Worm (Caenorhabditis elegans): ENCODE results near the gene sre-14.

sre-14 gene

DNA sequence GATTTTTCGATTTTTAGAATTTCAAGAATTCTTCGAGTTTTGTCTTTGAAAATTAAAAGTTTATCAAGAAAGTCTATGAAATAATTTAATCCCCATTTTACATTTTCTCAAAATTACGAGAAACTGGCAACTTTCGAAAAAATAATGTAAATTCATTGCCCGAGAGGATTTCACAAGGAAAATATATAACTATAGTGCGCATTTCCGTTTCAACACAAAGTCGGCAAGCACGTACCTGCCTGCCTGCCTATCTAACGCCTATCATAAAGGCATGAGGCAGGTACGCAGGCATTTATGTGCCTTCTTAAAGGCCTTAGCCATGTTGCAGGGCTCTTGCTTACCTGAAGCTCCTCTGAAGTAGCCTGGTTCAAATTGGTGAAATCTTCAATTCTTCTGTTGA, 48.4 kb downstream of the sre-14 start:
- TF ChIP-seq elt-2 (tag; optimal IDR thresholded peaks at IDR 0.05), result no peak
- no peak for TF ChIP-seq ceh-9 (tag; optimal IDR thresholded peaks at IDR 0.05)
- TF ChIP-seq hlh-8 (tag; optimal IDR thresholded peaks at IDR 0.05), result no peak
- no peak for TF ChIP-seq ceh-14 (tag; optimal IDR thresholded peaks at IDR 0.05)
- no peak for TF ChIP-seq hlh-13 (GFP tag; optimal IDR thresholded peaks at IDR 0.05)
- no peak for TF ChIP-seq hlh-6 (tag; optimal IDR thresholded peaks at IDR 0.05)
- TF ChIP-seq pros-1 (tag; optimal IDR thresholded peaks at IDR 0.05), result no peak
- no peak for TF ChIP-seq odd-2 (tag; optimal IDR thresholded peaks at IDR 0.05)
- TF ChIP-seq ceh-48 (tag; optimal IDR thresholded peaks at IDR 0.05), result no peak
- TF ChIP-seq ceh-18 (tag; optimal IDR thresholded peaks at IDR 0.05), result no peak
- no peak for TF ChIP-seq unc-55 (GFP tag; optimal IDR thresholded peaks at IDR 0.05)
- no peak for TF ChIP-seq sdc-2 (tag; optimal IDR thresholded peaks at IDR 0.05)

DNA sequence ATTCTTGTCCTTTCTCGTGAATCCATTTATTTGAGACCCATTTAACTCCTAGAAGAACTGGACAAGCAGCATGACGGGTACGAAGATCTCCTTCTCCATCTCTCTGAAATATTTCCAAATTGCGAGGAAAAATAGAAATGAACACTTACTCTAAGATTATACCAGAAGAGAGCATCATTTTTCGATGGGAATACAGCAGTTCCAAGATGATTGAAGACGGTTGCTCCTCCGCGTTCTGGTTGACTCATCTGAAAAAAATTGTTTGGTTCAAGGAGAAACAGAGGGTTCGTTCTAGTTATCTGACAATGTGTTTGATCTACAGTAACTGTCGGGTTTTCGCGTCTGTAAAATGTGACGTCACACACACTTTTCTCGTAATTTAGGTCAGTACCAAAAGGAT, 50.0 kb downstream of the sre-14 start:
- TF ChIP-seq ceh-18 (tag; optimal IDR thresholded peaks at IDR 0.05), result no peak
- no peak for TF ChIP-seq hlh-6 (tag; optimal IDR thresholded peaks at IDR 0.05)
- no peak for TF ChIP-seq rnt-1 (tag; optimal IDR thresholded peaks at IDR 0.05)
- TF ChIP-seq ref-2 (tag; optimal IDR thresholded peaks at IDR 0.05), result no peak
- no peak for TF ChIP-seq fax-1 (tag; optimal IDR thresholded peaks at IDR 0.05)
- TF ChIP-seq unc-3 (GFP tag; conservative IDR thresholded peaks at IDR 0.05), result no peak
- no peak for TF ChIP-seq unc-3 (tag; optimal IDR thresholded peaks at IDR 0.05)
- TF ChIP-seq unc-86 (tag; optimal IDR thresholded peaks at IDR 0.05), result no peak
- TF ChIP-seq ceh-24 (tag; optimal IDR thresholded peaks at IDR 0.05), result no peak
- TF ChIP-seq ceh-6 (GFP tag; optimal IDR thresholded peaks at IDR 0.05), result no peak
- TF ChIP-seq madf-2 (tag; optimal IDR thresholded peaks at IDR 0.05), result no peak
- TF ChIP-seq pros-1 (tag; optimal IDR thresholded peaks at IDR 0.05), result no peak
- TF ChIP-seq che-1 (tag; optimal IDR thresholded peaks at IDR 0.05), result no peak

Measured in whole organism, late embryonic.